Worm (Caenorhabditis elegans) whole organism, late embryonic: ENCODE data around the gene K02H11.4.

Source experiments
- F13H6.1 ChIP-seq: sonication (generic microtip); optimal IDR thresholded peaks from 2 replicates; lab custom pipeline; 2016; ENCODE audit warnings: missing genetic modification characterization, missing compliant biosample characterization
- T23F11.4 ChIP-seq: fragments of 200-800 bp; sonication (Bioruptor generic); optimal IDR thresholded peaks from 2 replicates; lab custom pipeline; 2018; ENCODE audit warnings: mild to moderate bottlenecking, missing genetic modification characterization, missing compliant biosample characterization
- Y22D7AL.16 ChIP-seq: sonication (generic microtip); optimal IDR thresholded peaks from 2 replicates; lab custom pipeline; 2016; ENCODE audit warnings: missing genetic modification characterization, missing compliant biosample characterization
- ama-1 ChIP-seq: fragments of 150-350 bp; optimal IDR thresholded peaks from 2 replicates; lab custom pipeline; 2014
- ceh-14 ChIP-seq: sonication (generic microtip); optimal IDR thresholded peaks from 2 replicates; lab custom pipeline; 2016; ENCODE audit warnings: missing genotype, missing genetic modification characterization, missing compliant biosample characterization
- ceh-18 ChIP-seq: sonication (generic microtip); optimal IDR thresholded peaks from 2 replicates; lab custom pipeline; 2016; ENCODE audit warnings: missing genetic modification characterization, missing compliant biosample characterization
- ceh-19 ChIP-seq: fragments of 200-800 bp; sonication (Bioruptor generic); optimal IDR thresholded peaks from 2 replicates; lab custom pipeline; 2018; ENCODE audit warnings: mild to moderate bottlenecking, missing genetic modification characterization, missing compliant biosample characterization
- ceh-22 ChIP-seq: sonication (generic microtip); optimal IDR thresholded peaks from 2 replicates; lab custom pipeline; 2017; ENCODE audit warnings: missing biosample characterization, missing genetic modification characterization
- ceh-31 ChIP-seq: sonication (generic microtip); optimal IDR thresholded peaks from 2 replicates; lab custom pipeline; 2016; ENCODE audit warnings: missing genetic modification characterization, missing compliant biosample characterization
- ceh-48 ChIP-seq: sonication (generic microtip); optimal IDR thresholded peaks from 2 replicates; lab custom pipeline; 2016; ENCODE audit warnings: missing genetic modification characterization, inconsistent platforms, missing compliant biosample characterization
- ceh-9 ChIP-seq: sonication (generic microtip); optimal IDR thresholded peaks from 2 replicates; lab custom pipeline; 2016; ENCODE audit warnings: mild to moderate bottlenecking, missing genetic modification characterization, inconsistent platforms, missing compliant biosample characterization
- che-1 ChIP-seq: sonication (generic microtip); optimal IDR thresholded peaks from 2 replicates; lab custom pipeline; 2016; ENCODE audit warnings: mild to moderate bottlenecking, missing genetic modification characterization, missing compliant biosample characterization
- dmd-4 ChIP-seq: sonication (generic microtip); optimal IDR thresholded peaks from 2 replicates; lab custom pipeline; 2016; ENCODE audit warnings: borderline replicate concordance, missing genetic modification characterization, missing compliant biosample characterization
- elt-4 ChIP-seq: sonication (generic microtip); optimal IDR thresholded peaks from 2 replicates; lab custom pipeline; 2016; ENCODE audit warnings: missing genetic modification characterization, missing compliant biosample characterization
- ets-4 ChIP-seq: sonication (generic microtip); optimal IDR thresholded peaks from 2 replicates; lab custom pipeline; 2016; ENCODE audit warnings: missing genetic modification characterization, missing compliant biosample characterization
- fax-1 ChIP-seq: sonication (generic microtip); optimal IDR thresholded peaks from 2 replicates; lab custom pipeline; 2016; ENCODE audit warnings: missing genotype, missing genetic modification characterization, missing compliant biosample characterization
- gmeb-2 ChIP-seq: sonication (generic microtip); optimal IDR thresholded peaks from 2 replicates; lab custom pipeline; 2016; ENCODE audit warnings: missing genetic modification characterization, inconsistent platforms, missing compliant biosample characterization
- hlh-13 ChIP-seq: fragments of 200-800 bp; sonication (Bioruptor generic); optimal IDR thresholded peaks from 2 replicates; lab custom pipeline; 2018; ENCODE audit warnings: mild to moderate bottlenecking, missing genetic modification characterization, missing compliant biosample characterization
- hlh-30 ChIP-seq: sonication (generic microtip); optimal IDR thresholded peaks from 2 replicates; lab custom pipeline; 2017; ENCODE audit warnings: antibody characterized with exemption, missing genetic modification characterization, missing compliant biosample characterization; ENCODE audit not compliant: insufficient read depth
- hlh-8 ChIP-seq: sonication (generic microtip); optimal IDR thresholded peaks from 2 replicates; lab custom pipeline; 2016; ENCODE audit warnings: missing genotype, missing genetic modification characterization, missing compliant biosample characterization
- mec-3 ChIP-seq: sonication (generic microtip); optimal IDR thresholded peaks from 2 replicates; lab custom pipeline; 2016; ENCODE audit warnings: borderline replicate concordance, missing genetic modification characterization, missing compliant biosample characterization
- nfya-1 ChIP-seq: sonication (generic microtip); optimal IDR thresholded peaks from 2 replicates; lab custom pipeline; 2017; ENCODE audit warnings: missing genetic modification characterization, mild to moderate bottlenecking, missing compliant biosample characterization, antibody characterized with exemption, moderate library complexity
- nhr-11 ChIP-seq: fragments of 150-350 bp; optimal IDR thresholded peaks from 2 replicates; lab custom pipeline; 2014; ENCODE audit warnings: missing biosample characterization, missing genetic modification characterization
- pag-3 ChIP-seq: sonication (generic microtip); optimal IDR thresholded peaks from 2 replicates; lab custom pipeline; 2016; ENCODE audit warnings: missing compliant biosample characterization, missing genetic modification characterization, borderline replicate concordance
- pqm-1 ChIP-seq: sonication (generic microtip); optimal IDR thresholded peaks from 2 replicates; lab custom pipeline; 2016; ENCODE audit warnings: missing genetic modification characterization, missing compliant biosample characterization
- ref-2 ChIP-seq: sonication (generic microtip); optimal IDR thresholded peaks from 2 replicates; lab custom pipeline; 2016; ENCODE audit warnings: missing genetic modification characterization, missing compliant biosample characterization
- rnt-1 ChIP-seq: sonication (generic microtip); optimal IDR thresholded peaks from 2 replicates; lab custom pipeline; 2016; ENCODE audit warnings: missing genetic modification characterization, missing compliant biosample characterization
- sdc-2 ChIP-seq: sonication (generic microtip); optimal IDR thresholded peaks from 2 replicates; lab custom pipeline; 2016; ENCODE audit warnings: missing genotype, missing genetic modification characterization, missing compliant biosample characterization
- syd-9 ChIP-seq: sonication (generic microtip); optimal IDR thresholded peaks from 2 replicates; lab custom pipeline; 2016; ENCODE audit warnings: mild to moderate bottlenecking, missing genetic modification characterization, moderate library complexity, missing compliant biosample characterization
- tbx-2 ChIP-seq: sonication (generic microtip); optimal IDR thresholded peaks from 2 replicates; lab custom pipeline; 2016; ENCODE audit warnings: missing genetic modification characterization, missing compliant biosample characterization
- tbx-7 ChIP-seq: sonication (generic microtip); optimal IDR thresholded peaks from 2 replicates; lab custom pipeline; 2016; ENCODE audit warnings: missing genotype, missing genetic modification characterization, missing compliant biosample characterization
- unc-3 ChIP-seq, 2 experiments: fragments of 200-800 bp in 1 of 2; sonication (Bioruptor generic) in 1 of 2; sonication (generic microtip) in 1 of 2; conservative IDR thresholded peaks in 1 of 2; optimal IDR thresholded peaks in 1 of 2; 2 replicates each; pipeline versions ENCODE4 v1.3.6 to Lab custom; 2016 to 2022; ENCODE audit warnings: missing compliant biosample characterization in 2 of 2, missing genetic modification characterization in 2 of 2, missing genetic modification reagents in 1 of 2
- unc-42 ChIP-seq: sonication (generic microtip); optimal IDR thresholded peaks from 2 replicates; lab custom pipeline; 2016; ENCODE audit warnings: missing genotype, missing genetic modification characterization, missing compliant biosample characterization
- unc-55 ChIP-seq: sonication (generic microtip); optimal IDR thresholded peaks from 2 replicates; lab custom pipeline; 2017; ENCODE audit warnings: missing biosample characterization, missing genetic modification reagents, missing genetic modification characterization
- zip-5 ChIP-seq: sonication (generic microtip); optimal IDR thresholded peaks from 2 replicates; lab custom pipeline; 2016; ENCODE audit warnings: missing genetic modification characterization, missing compliant biosample characterization

K02H11.4 gene

ce11 chrV:1575493-1576084 lies 44.5 kb upstream of the K02H11.4 start:
- TF ChIP-seq dmd-4 (tag; lab: Kevin White, UChicago) (peak; percentile 27), hlh-30 (peak; percentile 14), tbx-7 (no peak), nfya-1 (tag; lab: Kevin White, UChicago) (peak; percentile 21), hlh-13 (no peak), ceh-31 (tag; lab: Kevin White, UChicago) (peak; percentile 6), pqm-1 (tag; lab: Kevin White, UChicago) (no peak), rnt-1 (tag; lab: Kevin White, UChicago) (peak; percentile 16), unc-55 (GFP tag; lab: Kevin White, UChicago) (peak; percentile 92), ref-2 (peak; percentile 21), T23F11.4 (no peak)

- TF ChIP-seq ceh-9 (no peak), ets-4 (tag; lab: Kevin White, UChicago) (no peak), hlh-30 (no peak), ceh-18 (tag; lab: Kevin White, UChicago) (no peak), Y22D7AL.16 (no peak), zip-5 (tag; lab: Kevin White, UChicago) (no peak), sdc-2 (no peak), che-1 (tag; lab: Kevin White, UChicago) (no peak), fax-1 (tag; lab: Kevin White, UChicago) (no peak), tbx-7 (no peak), F13H6.1 (tag; lab: Kevin White, UChicago) (no peak), unc-42 (tag; lab: Kevin White, UChicago) (no peak), hlh-8 (tag; lab: Kevin White, UChicago) (no peak)
Observed at ce11 chrV:1574599-1574998, 43.5 kb upstream of the K02H11.4 start.

ce11 chrV:1572585-1572984 lies 41.5 kb upstream of the K02H11.4 start:
- no peak for TF ChIP-seq elt-4
- no peak for TF ChIP-seq ceh-19
- no peak for TF ChIP-seq pag-3 (tag; lab: Kevin White, UChicago)
- no peak for TF ChIP-seq unc-55 (GFP tag; lab: Kevin White, UChicago)
- TF ChIP-seq nhr-11 (tag; lab: Kevin White, UChicago) = no peak
- TF ChIP-seq syd-9 (tag; lab: Kevin White, UChicago) = no peak
- peak; percentile 17 for TF ChIP-seq ref-2
- peak; percentile 5 for TF ChIP-seq hlh-30

ce11 chrV:1570679-1571078 lies 39.6 kb upstream of the K02H11.4 start:
- TF ChIP-seq tbx-2 = peak; percentile 37
- peak; percentile 75 for TF ChIP-seq ref-2
- TF ChIP-seq ceh-18 (tag; lab: Kevin White, UChicago) = no peak
- TF ChIP-seq unc-55 (GFP tag; lab: Kevin White, UChicago) = peak; percentile 66
- TF ChIP-seq ceh-31 (tag; lab: Kevin White, UChicago) = peak; percentile 36
- TF ChIP-seq ceh-22 (tag; lab: Kevin White, UChicago) = no peak

- TF ChIP-seq rnt-1 (tag; lab: Kevin White, UChicago) (no peak), ama-1 (lab: Kevin White, UChicago) (peak; percentile 19), nfya-1 (tag; lab: Kevin White, UChicago) (peak; percentile 73)
Observed at ce11 chrV:1569750-1570419, 38.8 kb upstream of the K02H11.4 start.

- TF ChIP-seq ceh-14 (no peak), ceh-31 (tag; lab: Kevin White, UChicago) (no peak), ceh-48 (tag; lab: Kevin White, UChicago) (no peak), gmeb-2 (tag; lab: Kevin White, UChicago) (no peak), hlh-30 (no peak), ceh-9 (no peak), mec-3 (tag; lab: Kevin White, UChicago) (no peak), fax-1 (tag; lab: Kevin White, UChicago) (no peak), unc-3 (GFP tag; conservative IDR thresholded peaks at IDR 0.05; lab: Robert Waterston, UW) (no peak), unc-3 (tag; optimal IDR thresholded peaks at IDR 0.05; lab: Kevin White, UChicago) (no peak), ceh-19 (no peak)
Observed at ce11 chrV:1566776-1567175, 35.7 kb upstream of the K02H11.4 start, which contains the start of gene cdc-25.2. cdc-25.2 (plus strand) TSS chrV:1567076.
